Worm (Caenorhabditis elegans): Measurements from ENCODE around the gene F38A5.8.

- TF ChIP-seq him-1 (tag; optimal IDR thresholded peaks at IDR 0.05): no peak
- TF ChIP-seq dao-5 (tag; optimal IDR thresholded peaks at IDR 0.05): no peak
- no peak for TF ChIP-seq W03F9.2 (tag; optimal IDR thresholded peaks at IDR 0.05)
These were observed 7.0 kb downstream of the F38A5.8 start for ce11 chrIV:6606587-6606986.

Data from whole organism, L4/young adult.